Fruit fly (Drosophila melanogaster): ENCODE results near the gene Ccp84Ag.
A peak's percentile ranks its signal among the peaks of the same experiment; 100 is the strongest.

Gene Ccp84Ag

dm6 chr3R:6664371-6665116 lies 22.0 kb upstream of the Ccp84Ag start (continued):
- TF ChIP-seq CG34224 (GFP tag; IDR thresholded peaks at IDR 0.05; ENCODE audit: partially characterized antibody) (0 out of 3 replicates have a peak, but pooled peaks have one; percentile 10), gcm (GFP tag; optimal IDR thresholded peaks at IDR 0.05) (no peak), CG17385 (GFP tag; optimal IDR thresholded peaks at IDR 0.05) (no peak), prd (optimal IDR thresholded peaks at IDR 0.05) (no peak), prd (GFP tag; IDR thresholded peaks at IDR 0.05) (peak; percentile 31; the same call in 1 of the 3 replicates), CG10979 (tag; optimal IDR thresholded peaks at IDR 0.05) (peak; percentile 9), CG10147 (GFP tag; optimal IDR thresholded peaks at IDR 0.05) (no peak), onecut (GFP tag; IDR thresholded peaks at IDR 0.05) (peak; percentile 21; the same call in 1 of the 2 replicates), CG9727 (GFP tag; optimal IDR thresholded peaks at IDR 0.05) (peak; percentile 39), CG6813 (GFP tag; optimal IDR thresholded peaks at IDR 0.05) (peak; percentile 49), CG2678 (tag; optimal IDR thresholded peaks at IDR 0.05) (peak; percentile 20), lola (GFP tag; optimal IDR thresholded peaks at IDR 0.05) (peak in 1 of 3 experiments; percentile 27), Sox102F (GFP tag; optimal IDR thresholded peaks at IDR 0.05) (peak; percentile 15), Oaz (GFP tag; IDR thresholded peaks at IDR 0.05) (no peak), crol (GFP tag; IDR thresholded peaks at IDR 0.05) (no peak), CG31441 (GFP tag; IDR thresholded peaks at IDR 0.05) (peak; percentile 77), gce (GFP tag; IDR thresholded peaks at IDR 0.05) (0 out of 3 replicates have a peak, but pooled peaks have one; percentile 27), Meics (GFP tag; optimal IDR thresholded peaks at IDR 0.05) (no peak), CG16813 (GFP tag; IDR thresholded peaks at IDR 0.05; ENCODE audit: partially characterized antibody) (0 out of 3 replicates have a peak, but pooled peaks have one; percentile 9), fd3F (GFP tag; optimal IDR thresholded peaks at IDR 0.05) (no peak), Jarid2 (GFP tag; optimal IDR thresholded peaks at IDR 0.05) (no peak), Med (GFP tag) (peak; percentile 83), chinmo (GFP tag; IDR thresholded peaks at IDR 0.05; ENCODE audit: partially characterized antibody) (0 out of 4 replicates have a peak, but pooled peaks have one; percentile 32), Drgx (GFP tag; IDR thresholded peaks at IDR 0.05) (0 out of 2 replicates have a peak, but pooled peaks have one; percentile 10), wdn (GFP tag; IDR thresholded peaks at IDR 0.05) (no peak), tll (GFP tag; optimal IDR thresholded peaks at IDR 0.05) (peak in 1 of 2 experiments; percentile 59), CG15479 (GFP tag; optimal IDR thresholded peaks at IDR 0.05) (peak; percentile 56), sim (GFP tag; IDR thresholded peaks at IDR 0.05) (0 out of 2 replicates have a peak, but pooled peaks have one; percentile 22), pita (GFP tag; optimal IDR thresholded peaks at IDR 0.05) (no peak), psq (GFP tag; optimal IDR thresholded peaks at IDR 0.05) (no peak), pzg (GFP tag; optimal IDR thresholded peaks at IDR 0.05) (no peak), CG17328 (GFP tag; IDR thresholded peaks at IDR 0.05) (0 out of 2 replicates have a peak, but pooled peaks have one; percentile 7), Ssrp (tag; optimal IDR thresholded peaks at IDR 0.05) (peak; percentile 31), Deaf1 (tag; optimal IDR thresholded peaks at IDR 0.05) (no peak), CG17912 (GFP tag; optimal IDR thresholded peaks at IDR 0.05) (peak; percentile 12), az2 (GFP tag; optimal IDR thresholded peaks at IDR 0.05) (peak; percentile 17), HmgD (GFP tag; optimal IDR thresholded peaks at IDR 0.05) (no peak), CG11093 (GFP tag; IDR thresholded peaks at IDR 0.05) (peak; percentile 17; the same call in 1 of the 3 replicates), Lhr (GFP tag; optimal IDR thresholded peaks at IDR 0.05) (peak; percentile 3), CG15696 (tag; optimal IDR thresholded peaks at IDR 0.05) (peak; percentile 78), B-H2 (GFP tag; optimal IDR thresholded peaks at IDR 0.05) (no peak), CG11696 (GFP tag; IDR thresholded peaks at IDR 0.05) (0 out of 2 replicates have a peak, but pooled peaks have one; percentile 33), CG33213 (GFP tag; optimal IDR thresholded peaks at IDR 0.05) (no peak), CG13287 (GFP tag; IDR thresholded peaks at IDR 0.05; ENCODE audit: partially characterized antibody) (peak; percentile 9; the same call in 1 of the 2 replicates), zen (tag; optimal IDR thresholded peaks at IDR 0.05) (peak; percentile 22), fu2 (GFP tag; optimal IDR thresholded peaks at IDR 0.05) (no peak), row (GFP tag; IDR thresholded peaks at IDR 0.05) (peak; percentile 25; the same call in 1 of the 3 replicates)

All from whole organism, embryonic.